Worm (Caenorhabditis elegans) whole organism, L4 larva: ENCODE measurements around the gene shw-1.

ENCODE experiments used
- F44E2.7 ChIP-seq: fragments of 200-800 bp; sonication (Bioruptor generic); IDR thresholded peaks from 2 replicates; pipeline ENCODE4 v2.1.2; 2022; ENCODE audit warnings: missing genetic modification characterization, missing compliant biosample characterization
- T26A8.4 ChIP-seq: fragments of 200-800 bp; sonication (Bioruptor generic); IDR thresholded peaks from 2 replicates; pipeline ENCODE4 v1.3.6; 2022; ENCODE audit warnings: missing genetic modification characterization, missing compliant biosample characterization
- Y5F2A.4 ChIP-seq: fragments of 200-800 bp; sonication (Bioruptor generic); optimal IDR thresholded peaks from 2 replicates; lab custom pipeline; 2018; ENCODE audit warnings: mild to moderate bottlenecking, missing genetic modification characterization, missing compliant biosample characterization
- Y75B8A.6 ChIP-seq: fragments of 200-800 bp; sonication (Bioruptor generic); IDR thresholded peaks from 2 replicates; pipeline ENCODE4 v1.3.6; 2022; ENCODE audit warnings: missing genetic modification reagents, missing genetic modification characterization, missing compliant biosample characterization
- aha-1 ChIP-seq: fragments of 150-350 bp; peaks from one replicate; lab custom pipeline; 2014; ENCODE audit warnings: missing biosample characterization, missing genetic modification characterization
- aly-2 ChIP-seq: sonication (generic microtip); optimal IDR thresholded peaks from 2 replicates; lab custom pipeline; 2018; ENCODE audit warnings: missing biosample characterization, missing genetic modification characterization
- ceh-20 ChIP-seq: fragments of 200-800 bp; sonication (Bioruptor generic); IDR thresholded peaks from 2 replicates; pipeline ENCODE4 v1.3.6; 2022; ENCODE audit warnings: missing genetic modification reagents, missing genetic modification characterization, missing compliant biosample characterization
- ctbp-1 ChIP-seq: fragments of 200-800 bp; sonication (Bioruptor generic); IDR thresholded peaks from 2 replicates; pipeline ENCODE4 v1.3.6; 2022; ENCODE audit warnings: missing genetic modification reagents, missing genetic modification characterization, missing compliant biosample characterization
- daf-12 ChIP-seq: fragments of 150-350 bp; optimal IDR thresholded peaks from 2 replicates; lab custom pipeline; 2014; ENCODE audit warnings: missing biosample characterization, missing genetic modification reagents, missing genetic modification characterization
- dmd-8 ChIP-seq: fragments of 200-800 bp; sonication (Bioruptor generic); IDR thresholded peaks from 2 replicates; pipeline ENCODE4 v1.3.6; 2022; ENCODE audit warnings: missing genetic modification characterization, missing compliant biosample characterization
- hlh-11 ChIP-seq: fragments of 200-800 bp; sonication (Bioruptor generic); optimal IDR thresholded peaks from 2 replicates; lab custom pipeline; 2018; ENCODE audit warnings: mild to moderate bottlenecking, missing genetic modification characterization, missing compliant biosample characterization
- hmg-1.1 ChIP-seq: fragments of 200-800 bp; sonication (Bioruptor generic); IDR thresholded peaks from 2 replicates; pipeline ENCODE4 v1.3.6; 2022; ENCODE audit warnings: missing genetic modification reagents, missing genetic modification characterization, missing compliant biosample characterization
- lin-15B ChIP-seq: fragments of 150-350 bp; sonication (generic microtip); optimal IDR thresholded peaks from 3 replicates; lab custom pipeline; 2014; ENCODE audit warnings: missing biosample characterization, missing genetic modification characterization
- madf-5 ChIP-seq, 2 experiments: fragments of 200-800 bp; sonication (Bioruptor generic); IDR thresholded peaks; 2 replicates each; pipeline ENCODE4 v1.3.6; 2022; ENCODE audit warnings: missing compliant biosample characterization in 2 of 2, missing genetic modification characterization in 2 of 2
- mdl-1 ChIP-seq, 2 experiments: fragments of 150-350 bp in 1 of 2; sonication (generic microtip) in 1 of 2; optimal IDR thresholded peaks; 2 replicates each; lab custom pipeline; 2014 to 2017; ENCODE audit warnings: missing biosample characterization in 2 of 2, missing genetic modification characterization in 2 of 2
- nhr-10 ChIP-seq: fragments of 150-350 bp; optimal IDR thresholded peaks from 2 replicates; lab custom pipeline; 2014; ENCODE audit warnings: missing biosample characterization, missing genetic modification characterization
- nhr-102 ChIP-seq: sonication (generic microtip); optimal IDR thresholded peaks from 2 replicates; lab custom pipeline; 2016; ENCODE audit warnings: mild to moderate bottlenecking, missing genetic modification characterization, moderate library complexity, missing compliant biosample characterization
- rbr-2 ChIP-seq: sonication (generic microtip); optimal IDR thresholded peaks from 2 replicates; lab custom pipeline; 2016; ENCODE audit warnings: missing genotype, missing genetic modification characterization, missing compliant biosample characterization
- sdz-12 ChIP-seq: fragments of 200-800 bp; sonication (Bioruptor generic); optimal IDR thresholded peaks from 2 replicates; lab custom pipeline; 2018; ENCODE audit warnings: mild to moderate bottlenecking, missing genetic modification characterization, missing compliant biosample characterization
- set-16 ChIP-seq: fragments of 200-800 bp; sonication (Bioruptor generic); IDR thresholded peaks from 2 replicates; pipeline ENCODE4 v1.3.6; 2022; ENCODE audit warnings: missing genetic modification reagents, missing genetic modification characterization, missing compliant biosample characterization
- snpc-1.2 ChIP-seq: fragments of 200-800 bp; sonication (Bioruptor generic); IDR thresholded peaks from 2 replicates; pipeline ENCODE4 v1.3.6; 2022; ENCODE audit warnings: missing genetic modification reagents, missing genetic modification characterization, missing compliant biosample characterization
- snpc-4 ChIP-seq: fragments of 150-350 bp; optimal IDR thresholded peaks from 2 replicates; lab custom pipeline; 2014; ENCODE audit warnings: missing biosample characterization, missing genetic modification characterization
- spr-1 ChIP-seq: sonication (generic microtip); optimal IDR thresholded peaks from 2 replicates; lab custom pipeline; 2016; ENCODE audit warnings: mild to moderate bottlenecking, missing genetic modification characterization, missing compliant biosample characterization
- unc-62 ChIP-seq, 3 experiments: fragments of 150-350 bp in 1 of 3; sonication (generic microtip); optimal IDR thresholded peaks in 2 of 3; peaks in 1 of 3; 1 replicate in 1 of 3; 2 replicates in 2 of 3; lab custom pipeline; 2014 to 2017; ENCODE audit warnings: missing biosample characterization in 3 of 3, missing genetic modification characterization in 3 of 3, missing genetic modification reagents in 3 of 3, missing genotype in 1 of 3
- zag-1 ChIP-seq: fragments of 150-350 bp; optimal IDR thresholded peaks from 2 replicates; lab custom pipeline; 2014; ENCODE audit warnings: missing biosample characterization, missing genetic modification characterization
- zip-11 ChIP-seq: fragments of 200-800 bp; sonication (Bioruptor generic); IDR thresholded peaks from 2 replicates; pipeline ENCODE4 v1.3.6; 2022; ENCODE audit warnings: missing genetic modification characterization, missing compliant biosample characterization
- zip-2 ChIP-seq: fragments of 150-350 bp; optimal IDR thresholded peaks from 2 replicates; lab custom pipeline; 2014; ENCODE audit warnings: missing biosample characterization, missing genetic modification characterization
- ztf-7 ChIP-seq: fragments of 150-350 bp; optimal IDR thresholded peaks from 2 replicates; lab custom pipeline; 2014; ENCODE audit warnings: missing biosample characterization, missing genetic modification characterization

The shw-1 gene

DNA sequence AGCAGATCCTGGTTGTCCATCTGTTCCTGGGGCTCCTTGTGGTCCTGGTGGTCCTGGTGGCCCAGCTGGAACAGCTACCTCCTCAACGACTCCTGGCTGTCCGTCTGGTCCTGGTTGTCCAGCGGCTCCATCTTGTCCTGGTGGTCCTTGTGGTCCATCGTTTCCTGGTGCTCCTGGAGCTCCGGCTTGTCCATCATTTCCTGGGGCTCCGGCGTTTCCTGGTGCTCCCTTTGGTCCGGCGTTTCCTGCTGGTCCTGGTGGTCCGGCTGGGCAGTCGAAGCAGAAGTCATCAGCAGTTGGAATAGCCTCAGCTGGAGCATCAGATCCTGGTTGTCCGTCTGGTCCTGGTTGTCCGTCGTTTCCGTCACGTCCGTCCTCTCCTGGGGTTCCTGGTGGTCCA, 37.2 kb upstream of the shw-1 start:
- peak; percentile 34 for TF ChIP-seq hlh-11 (tag; lab: Kevin White, UChicago)
- TF ChIP-seq set-16 (GFP tag; lab: Robert Waterston, UW), result peak; percentile 95
- 0 out of 2 replicates have a peak, but pooled peaks have one; percentile 10 for TF ChIP-seq F44E2.7
- TF ChIP-seq Y75B8A.6 (GFP tag; lab: Robert Waterston, UW), result no peak
- TF ChIP-seq zip-2 (tag; lab: Kevin White, UChicago), result no peak
- TF ChIP-seq madf-5 (GFP tag; IDR thresholded peaks at IDR 0.05; lab: Robert Waterston, UW), result 0 out of 4 replicates have a peak, but pooled peaks of 1 of the 2 experiments have one; percentile 65
- peak; percentile 47; the same call in 1 of the 2 replicates for TF ChIP-seq T26A8.4 (GFP tag; lab: Robert Waterston, UW)
- TF ChIP-seq zip-11 (GFP tag; lab: Robert Waterston, UW), result no peak
- TF ChIP-seq dmd-8 (GFP tag; lab: Robert Waterston, UW), result 0 out of 2 replicates have a peak, but pooled peaks have one; percentile 63
- TF ChIP-seq spr-1 (tag; lab: Kevin White, UChicago), result peak; percentile 21
- no peak for TF ChIP-seq zag-1 (tag; lab: Kevin White, UChicago)

DNA sequence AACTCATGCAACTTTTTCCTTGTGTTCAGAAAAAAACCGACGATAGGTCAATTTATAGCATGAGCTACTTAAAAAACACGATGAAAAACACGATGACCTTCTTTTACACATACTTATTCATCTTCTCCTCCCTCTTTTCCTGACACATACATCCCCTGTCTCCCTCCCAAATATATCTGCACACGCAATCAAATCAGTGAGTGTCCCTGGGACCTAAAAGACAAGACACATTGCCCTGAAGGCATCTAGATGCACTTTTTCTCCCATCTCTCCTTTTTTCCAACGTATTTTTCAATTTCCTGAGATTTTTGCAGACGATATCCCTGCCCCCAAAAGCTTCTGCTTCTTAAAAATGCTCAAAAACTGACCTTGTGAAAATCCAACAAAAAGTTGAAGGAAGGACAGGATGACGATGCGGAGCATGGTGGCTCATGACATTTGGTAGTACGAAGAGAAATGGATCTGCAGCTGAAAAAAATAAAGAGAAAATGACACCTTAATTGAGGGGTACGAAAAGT, 33.0 kb upstream of the shw-1 start, which contains the start of gene C26D10.6:
Gene C26D10.6, minus strand, starts transcription at position 468 of the 518 bp plus-strand sequence.
- no peak for TF ChIP-seq ztf-7 (tag; lab: Kevin White, UChicago)

DNA sequence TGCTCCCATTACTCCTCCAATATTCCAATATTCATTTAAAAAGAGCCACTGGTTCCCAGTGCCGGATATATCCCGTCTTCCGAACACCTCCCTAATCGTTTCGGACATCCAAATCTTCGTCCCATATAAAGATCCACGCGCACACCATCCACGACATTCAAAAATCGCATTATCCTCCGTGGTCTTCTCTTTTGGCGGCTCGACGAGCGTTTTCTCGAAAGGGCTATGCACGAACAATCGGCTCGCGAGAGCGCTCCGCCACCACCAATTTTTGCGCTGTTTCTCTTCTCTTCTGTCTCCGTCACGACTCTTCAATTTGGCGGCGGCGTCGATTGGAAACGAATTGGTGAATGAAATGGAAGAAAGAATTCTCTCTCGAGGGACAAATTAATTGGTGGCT, 32.0 kb upstream of the shw-1 start:
- TF ChIP-seq ctbp-1 (GFP tag; lab: Robert Waterston, UW), result peak; percentile 53; the same call in 1 of the 2 replicates
- 0 out of 2 replicates have a peak, but pooled peaks have one; percentile 26 for TF ChIP-seq hmg-1.1
- TF ChIP-seq lin-15B (tag; lab: Kevin White, UChicago), result no peak

DNA sequence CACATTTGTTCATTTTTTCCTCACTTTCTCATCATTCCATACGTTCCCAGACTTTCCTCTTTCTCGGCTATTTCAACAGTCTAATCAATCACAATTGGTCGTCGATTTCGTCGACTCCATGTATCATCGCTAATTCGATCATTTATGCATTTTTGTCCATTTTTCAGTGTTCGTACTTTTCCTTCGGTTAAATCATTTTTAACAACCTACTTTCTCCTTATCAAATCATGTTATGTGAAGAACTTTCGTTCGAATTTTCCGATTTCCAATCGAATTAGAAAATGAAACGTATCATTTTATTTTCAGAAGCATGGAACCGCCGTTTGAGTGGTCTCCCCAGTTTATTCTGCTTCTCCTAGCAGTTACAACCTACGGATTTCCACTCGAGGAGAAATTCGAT, 25.1 kb upstream of the shw-1 start, which contains the start of gene eff-1:
Gene eff-1, plus strand, starts transcription at position 301 of the 400 bp plus-strand sequence.
- TF ChIP-seq nhr-102 (tag; lab: Kevin White, UChicago) (no peak), rbr-2 (no peak), lin-15B (tag; lab: Kevin White, UChicago) (no peak), aly-2 (no peak), ceh-20 (GFP tag; lab: Robert Waterston, UW) (no peak), snpc-4 (tag; lab: Kevin White, UChicago) (no peak), F44E2.7 (no peak), nhr-10 (tag; lab: Kevin White, UChicago) (no peak), mdl-1 (tag; optimal IDR thresholded peaks at IDR 0.05; lab: Kevin White, UChicago) (no peak)

DNA sequence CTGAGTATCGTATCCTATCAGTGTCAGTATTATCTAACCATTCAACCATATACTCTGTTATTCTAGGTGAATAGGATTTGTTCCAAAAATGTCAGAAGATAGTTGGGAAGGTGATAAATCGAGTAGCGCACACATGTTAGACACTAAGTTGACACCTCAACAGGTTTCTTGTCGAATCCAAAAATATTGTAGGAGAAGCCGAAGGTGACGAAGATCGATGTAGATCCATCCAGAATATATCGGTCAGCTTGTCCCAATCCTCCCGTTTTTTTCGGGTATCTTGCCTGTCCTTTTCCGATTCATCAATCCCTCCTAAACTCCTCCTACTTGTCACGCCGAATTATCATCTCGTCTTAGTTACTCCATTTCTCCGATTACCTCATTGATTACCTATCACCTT, 24.3 kb upstream of the shw-1 start:
- TF ChIP-seq snpc-4 (tag; lab: Kevin White, UChicago) (no peak), unc-62 (GFP tag; optimal IDR thresholded peaks at IDR 0.05 in 1 of 2; lab: Kevin White, UChicago) (peak in 1 of 2 experiments; percentile 96), unc-62 (tag; optimal IDR thresholded peaks at IDR 0.05; lab: Kevin White, UChicago) (no peak)

DNA sequence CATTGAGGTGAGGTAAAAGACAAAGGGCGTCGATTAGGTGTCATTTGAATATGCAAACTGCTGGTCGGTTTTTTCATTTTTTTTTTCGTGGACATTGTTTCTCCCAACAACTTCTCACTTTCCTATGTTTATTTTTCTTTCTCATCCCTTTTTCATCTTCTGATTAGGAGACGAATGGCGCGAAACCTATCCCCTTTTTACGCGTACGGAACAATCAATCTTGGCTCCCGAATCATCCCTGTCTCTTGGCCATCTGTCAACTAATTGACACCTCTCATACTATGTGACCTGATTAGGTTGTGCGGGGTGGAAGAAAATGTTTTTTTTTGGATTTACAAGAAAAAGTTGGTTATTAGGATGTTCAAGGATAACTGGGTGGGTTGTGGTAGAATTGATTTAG, 23.5 kb upstream of the shw-1 start:
- TF ChIP-seq snpc-1.2 (GFP tag; lab: Robert Waterston, UW) (no peak), aha-1 (tag; lab: Kevin White, UChicago) (no peak), daf-12 (tag; lab: Kevin White, UChicago) (no peak), unc-62 (GFP tag; optimal IDR thresholded peaks at IDR 0.05 in 1 of 2; lab: Kevin White, UChicago) (peak in 1 of 2 experiments; percentile 70), unc-62 (tag; optimal IDR thresholded peaks at IDR 0.05; lab: Kevin White, UChicago) (no peak), sdz-12 (GFP tag; lab: Kevin White, UChicago) (no peak), Y5F2A.4 (GFP tag; lab: Kevin White, UChicago) (no peak)
- TF ChIP-seq, all 104 proteins: peak for 1

DNA sequence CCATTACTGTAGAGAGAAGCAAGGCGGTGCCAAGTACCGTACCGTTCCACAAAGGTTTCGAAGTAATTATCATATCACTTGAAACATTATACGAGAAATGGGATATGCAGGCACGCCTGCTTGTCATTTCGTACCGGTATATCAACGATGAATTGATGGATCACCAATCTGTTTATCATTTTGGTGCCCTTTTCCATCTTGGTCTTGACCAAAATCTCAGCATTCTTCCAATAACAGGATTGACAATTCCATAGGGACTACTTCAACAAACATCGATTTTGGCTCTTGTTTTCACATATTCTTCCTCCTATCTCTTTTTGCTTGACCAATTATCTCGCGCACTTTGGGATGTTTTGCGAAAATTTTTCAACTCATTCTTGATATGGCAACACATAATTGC, 17.8 kb upstream of the shw-1 start:
- peak in 1 of 2 experiments; percentile 93 for TF ChIP-seq unc-62 (GFP tag; optimal IDR thresholded peaks at IDR 0.05 in 1 of 2; lab: Kevin White, UChicago)
- TF ChIP-seq unc-62 (tag; optimal IDR thresholded peaks at IDR 0.05; lab: Kevin White, UChicago), result no peak
- TF ChIP-seq nhr-10 (tag; lab: Kevin White, UChicago), result no peak
